Fruit fly (Drosophila melanogaster): Measurements from ENCODE around the gene CG31937.

CG31937 gene

dm6 chr2L:1710224-1710623 is 19.5 kb upstream of the CG31937 start, which contains the start of the genes CG17660 and mRpL48 (continued):
- TF ChIP-seq fd102C (GFP tag; optimal IDR thresholded peaks at IDR 0.05): no peak
- no peak for TF ChIP-seq ab (GFP tag; optimal IDR thresholded peaks at IDR 0.05)
- TF ChIP-seq sna (GFP tag; IDR thresholded peaks at IDR 0.05; ENCODE audit: partially characterized antibody): peak; percentile 62; the same call in 1 of the 2 replicates
- peak; percentile 70 for TF ChIP-seq CG12659 (GFP tag; optimal IDR thresholded peaks at IDR 0.05)
- peak; percentile 11 for TF ChIP-seq CG8290 (GFP tag; optimal IDR thresholded peaks at IDR 0.05)
- TF ChIP-seq CG8290 (tag; optimal IDR thresholded peaks at IDR 0.05): no peak
- TF ChIP-seq CG11560 (tag; IDR thresholded peaks at IDR 0.05): no peak
- no peak for TF ChIP-seq CG8089 (GFP tag; optimal IDR thresholded peaks at IDR 0.05)
- TF ChIP-seq CG9727 (GFP tag; optimal IDR thresholded peaks at IDR 0.05): no peak
- TF ChIP-seq Deaf1 (tag; optimal IDR thresholded peaks at IDR 0.05): no peak
- TF ChIP-seq Atf-2 (GFP tag; optimal IDR thresholded peaks at IDR 0.05): no peak
- no peak for TF ChIP-seq zen (tag; optimal IDR thresholded peaks at IDR 0.05)
- no peak for TF ChIP-seq Doc2 (GFP tag; IDR thresholded peaks at IDR 0.05)
- peak; percentile 58 for TF ChIP-seq CG17829 (tag; optimal IDR thresholded peaks at IDR 0.05)
- TF ChIP-seq CG6683 (GFP tag; optimal IDR thresholded peaks at IDR 0.05): no peak
- no peak for TF ChIP-seq Ptx1 (GFP tag; IDR thresholded peaks at IDR 0.05)
- TF ChIP-seq CG32532 (GFP tag; IDR thresholded peaks at IDR 0.05): no peak
- TF ChIP-seq yki (optimal IDR thresholded peaks at IDR 0.05): no peak
- no peak for TF ChIP-seq Sox100B (GFP tag; optimal IDR thresholded peaks at IDR 0.05)
- peak; percentile 96 for TF ChIP-seq bigmax (GFP tag; optimal IDR thresholded peaks at IDR 0.05)
- no peak for TF ChIP-seq CG18262 (tag; optimal IDR thresholded peaks at IDR 0.05)
- peak; percentile 25 for TF ChIP-seq phol (tag; optimal IDR thresholded peaks at IDR 0.05)
- no peak for TF ChIP-seq GATAe (GFP tag; conservative IDR thresholded peaks at IDR 0.05)
- peak; percentile 6 for TF ChIP-seq unpg (GFP tag; optimal IDR thresholded peaks at IDR 0.05)
- peak; percentile 73 for TF ChIP-seq CG34224 (GFP tag; IDR thresholded peaks at IDR 0.05; ENCODE audit: partially characterized antibody)
- TF ChIP-seq sima (GFP tag; optimal IDR thresholded peaks at IDR 0.05): no peak
- no peak for TF ChIP-seq danr (GFP tag; IDR thresholded peaks at IDR 0.05)
- peak; percentile 72 for TF ChIP-seq gfzf (GFP tag; optimal IDR thresholded peaks at IDR 0.05)
- TF ChIP-seq Dip3 (GFP tag; optimal IDR thresholded peaks at IDR 0.05): peak; percentile 15
- TF ChIP-seq Six4 (GFP tag; optimal IDR thresholded peaks at IDR 0.05): no peak
- peak; percentile 43; the same call in 1 of the 2 replicates for TF ChIP-seq hbn (GFP tag; IDR thresholded peaks at IDR 0.05; ENCODE audit: partially characterized antibody)
- peak; percentile 37 for TF ChIP-seq CG3281 (GFP tag; optimal IDR thresholded peaks at IDR 0.05)
- peak; percentile 67; the same call in 2 of the 3 replicates for TF ChIP-seq Opbp (GFP tag; IDR thresholded peaks at IDR 0.05; ENCODE audit: partially characterized antibody)
- no peak for TF ChIP-seq CG17361 (GFP tag; IDR thresholded peaks at IDR 0.05)
- no peak for TF ChIP-seq CG7745 (tag; optimal IDR thresholded peaks at IDR 0.05)
- TF ChIP-seq CG3163 (GFP tag; optimal IDR thresholded peaks at IDR 0.05): no peak
- TF ChIP-seq CG4820 (GFP tag; optimal IDR thresholded peaks at IDR 0.05): no peak
- no peak for TF ChIP-seq ham (GFP tag; IDR thresholded peaks at IDR 0.05)
- peak; percentile 73 for TF ChIP-seq CG42726 (GFP tag; IDR thresholded peaks at IDR 0.05; ENCODE audit: partially characterized antibody)
- TF ChIP-seq Kr (GFP tag; optimal IDR thresholded peaks at IDR 0.05): no peak
- TF ChIP-seq usp (GFP tag; optimal IDR thresholded peaks at IDR 0.05): no peak
- TF ChIP-seq cas (GFP tag; IDR thresholded peaks at IDR 0.05): no peak
- TF ChIP-seq crc (GFP tag; optimal IDR thresholded peaks at IDR 0.05): no peak
- TF ChIP-seq CG16863 (GFP tag; optimal IDR thresholded peaks at IDR 0.05): no peak
- no peak for TF ChIP-seq otp (GFP tag; IDR thresholded peaks at IDR 0.05)
- peak; percentile 66 for TF ChIP-seq Scr (GFP tag; IDR thresholded peaks at IDR 0.05; ENCODE audit: partially characterized antibody)
- peak; percentile 45; the same call in 1 of the 2 replicates for TF ChIP-seq CG14014 (GFP tag; IDR thresholded peaks at IDR 0.05)
- peak; percentile 49 for TF ChIP-seq CG12155 (GFP tag; optimal IDR thresholded peaks at IDR 0.05)
- peak; percentile 25 for TF ChIP-seq CG13624 (GFP tag; optimal IDR thresholded peaks at IDR 0.05)
- TF ChIP-seq oc (tag; optimal IDR thresholded peaks at IDR 0.05): no peak
- no peak for TF ChIP-seq CG1792 (GFP tag; optimal IDR thresholded peaks at IDR 0.05)
- no peak for TF ChIP-seq tin (GFP tag; optimal IDR thresholded peaks at IDR 0.05)

Data from whole organism, embryonic.